Fruit fly (Drosophila melanogaster) whole organism, prepupa: Measurements from ENCODE around the gene Usp12-46.
A peak's percentile ranks its signal among the peaks of the same experiment; 100 is the strongest.

ENCODE experiments used
- CG10669 ChIP-seq: fragments of 200-800 bp; sonication (Bioruptor generic); optimal IDR thresholded peaks from 3 replicates; lab custom pipeline; 2018; ENCODE audit warnings: missing biosample characterization, mild to moderate bottlenecking, missing genetic modification characterization, moderate library complexity
- CG11902 ChIP-seq: fragments of 200-800 bp; sonication (Bioruptor generic); optimal IDR thresholded peaks from 3 replicates; lab custom pipeline; 2016; ENCODE audit warnings: missing biosample characterization, missing genetic modification characterization
- CG15336 ChIP-seq: fragments of 200-800 bp; sonication (Bioruptor generic); IDR thresholded peaks from 2 replicates; pipeline ENCODE4 v1.3.6; 2022; ENCODE audit warnings: missing biosample characterization, missing genetic modification characterization
- CG1621 ChIP-seq: fragments of 200-800 bp; sonication (Bioruptor generic); optimal IDR thresholded peaks from 3 replicates; lab custom pipeline; 2018; ENCODE audit warnings: missing biosample characterization, mild to moderate bottlenecking, missing genetic modification characterization
- CG16779 ChIP-seq: fragments of 200-800 bp; sonication (Bioruptor generic); optimal IDR thresholded peaks from 3 replicates; lab custom pipeline; 2017; ENCODE audit warnings: missing biosample characterization, mild to moderate bottlenecking, missing genetic modification characterization
- CG3032 ChIP-seq: fragments of 200-800 bp; optimal IDR thresholded peaks from 2 replicates; lab custom pipeline; 2019; ENCODE audit warnings: missing biosample characterization, mild to moderate bottlenecking, missing genetic modification characterization, moderate library complexity
- CG31627 ChIP-seq: fragments of 200-800 bp; sonication (Bioruptor generic); optimal IDR thresholded peaks from 3 replicates; lab custom pipeline; 2016; ENCODE audit warnings: missing biosample characterization, missing genetic modification characterization
- CG32006 ChIP-seq: fragments of 200-800 bp; sonication (Bioruptor generic); optimal IDR thresholded peaks from 3 replicates; lab custom pipeline; 2017; ENCODE audit warnings: missing biosample characterization, mild to moderate bottlenecking, missing genetic modification characterization
- CG6276 ChIP-seq: fragments of 200-800 bp; sonication (Bioruptor generic); optimal IDR thresholded peaks from 2 replicates; lab custom pipeline; 2017; ENCODE audit warnings: missing biosample characterization, mild to moderate bottlenecking, missing genetic modification characterization
- CG6808 ChIP-seq: fragments of 200-800 bp; sonication (Bioruptor generic); optimal IDR thresholded peaks from 3 replicates; lab custom pipeline; 2017; ENCODE audit warnings: missing biosample characterization, missing genetic modification characterization, mild to moderate bottlenecking, moderate library complexity, missing genetic modification reagents
- CG6854 ChIP-seq: fragments of 200-800 bp; sonication (Bioruptor generic); optimal IDR thresholded peaks from 2 replicates; lab custom pipeline; 2017; ENCODE audit warnings: missing biosample characterization, mild to moderate bottlenecking, missing genetic modification characterization
- CG7368 ChIP-seq: fragments of 200-800 bp; sonication (Bioruptor generic); optimal IDR thresholded peaks from 3 replicates; lab custom pipeline; 2016; ENCODE audit warnings: missing biosample characterization, missing genetic modification characterization
- CG9139 ChIP-seq: fragments of 200-800 bp; sonication (Bioruptor generic); optimal IDR thresholded peaks from 3 replicates; lab custom pipeline; 2017; ENCODE audit warnings: missing biosample characterization, mild to moderate bottlenecking, missing genetic modification characterization
- Ets21C ChIP-seq: fragments of 200-800 bp; sonication (Bioruptor generic); optimal IDR thresholded peaks from 3 replicates; lab custom pipeline; 2016; ENCODE audit warnings: missing biosample characterization, missing genetic modification characterization
- Hr39 ChIP-seq: fragments of 200-800 bp; sonication (Bioruptor generic); optimal IDR thresholded peaks from 2 replicates; lab custom pipeline; 2016; ENCODE audit warnings: missing biosample characterization, missing genetic modification characterization
- Hr4 ChIP-seq: fragments of 200-800 bp; sonication (Bioruptor generic); optimal IDR thresholded peaks from 3 replicates; lab custom pipeline; 2016; ENCODE audit warnings: missing biosample characterization, missing genetic modification characterization
- Lpt ChIP-seq: fragments of 200-800 bp; sonication (Bioruptor generic); optimal IDR thresholded peaks from 3 replicates; lab custom pipeline; 2016; ENCODE audit warnings: missing biosample characterization, missing genetic modification characterization
- OdsH ChIP-seq: fragments of 200-800 bp; sonication (Bioruptor generic); optimal IDR thresholded peaks from 3 replicates; lab custom pipeline; 2016; ENCODE audit warnings: missing biosample characterization, missing genetic modification characterization
- Sox15 ChIP-seq: fragments of 200-800 bp; sonication (Bioruptor generic); optimal IDR thresholded peaks from 3 replicates; lab custom pipeline; 2016; ENCODE audit warnings: missing biosample characterization, missing genetic modification characterization
- achi ChIP-seq: fragments of 200-800 bp; sonication (Bioruptor generic); optimal IDR thresholded peaks from 3 replicates; lab custom pipeline; 2016; ENCODE audit warnings: missing biosample characterization, missing genetic modification characterization
- acj6 ChIP-seq: fragments of 200-800 bp; sonication (Bioruptor generic); optimal IDR thresholded peaks from 3 replicates; lab custom pipeline; 2016; ENCODE audit warnings: missing biosample characterization, missing genetic modification characterization
- dsx ChIP-seq: fragments of 200-800 bp; optimal IDR thresholded peaks from 3 replicates; lab custom pipeline; 2019; ENCODE audit warnings: missing biosample characterization, mild to moderate bottlenecking, missing genetic modification characterization, moderate library complexity; ENCODE audit not compliant: poor library complexity, severe bottlenecking
- fd85E ChIP-seq: fragments of 200-800 bp; sonication (Bioruptor generic); optimal IDR thresholded peaks from 3 replicates; lab custom pipeline; 2016; ENCODE audit warnings: missing biosample characterization, missing genetic modification characterization
- fkh ChIP-seq: fragments of 200-800 bp; sonication (Bioruptor generic); optimal IDR thresholded peaks from 3 replicates; lab custom pipeline; 2017; ENCODE audit warnings: missing biosample characterization, mild to moderate bottlenecking, missing genetic modification characterization, moderate library complexity
- salr ChIP-seq, 2 experiments: fragments of 200-800 bp; sonication (Bioruptor generic); optimal IDR thresholded peaks; 3 replicates each; lab custom pipeline; 2016 to 2018; ENCODE audit warnings: missing biosample characterization in 2 of 2, missing genetic modification characterization in 2 of 2, mild to moderate bottlenecking in 1 of 2
- svp ChIP-seq: fragments of 200-800 bp; sonication (Bioruptor generic); peaks from one replicate; lab custom pipeline; 2016; ENCODE audit warnings: missing biosample characterization, missing genetic modification characterization
- topi ChIP-seq: fragments of 200-800 bp; sonication (Bioruptor generic); optimal IDR thresholded peaks from 3 replicates; lab custom pipeline; 2016; ENCODE audit warnings: missing biosample characterization, missing genetic modification characterization

Usp12-46 gene

DNA sequence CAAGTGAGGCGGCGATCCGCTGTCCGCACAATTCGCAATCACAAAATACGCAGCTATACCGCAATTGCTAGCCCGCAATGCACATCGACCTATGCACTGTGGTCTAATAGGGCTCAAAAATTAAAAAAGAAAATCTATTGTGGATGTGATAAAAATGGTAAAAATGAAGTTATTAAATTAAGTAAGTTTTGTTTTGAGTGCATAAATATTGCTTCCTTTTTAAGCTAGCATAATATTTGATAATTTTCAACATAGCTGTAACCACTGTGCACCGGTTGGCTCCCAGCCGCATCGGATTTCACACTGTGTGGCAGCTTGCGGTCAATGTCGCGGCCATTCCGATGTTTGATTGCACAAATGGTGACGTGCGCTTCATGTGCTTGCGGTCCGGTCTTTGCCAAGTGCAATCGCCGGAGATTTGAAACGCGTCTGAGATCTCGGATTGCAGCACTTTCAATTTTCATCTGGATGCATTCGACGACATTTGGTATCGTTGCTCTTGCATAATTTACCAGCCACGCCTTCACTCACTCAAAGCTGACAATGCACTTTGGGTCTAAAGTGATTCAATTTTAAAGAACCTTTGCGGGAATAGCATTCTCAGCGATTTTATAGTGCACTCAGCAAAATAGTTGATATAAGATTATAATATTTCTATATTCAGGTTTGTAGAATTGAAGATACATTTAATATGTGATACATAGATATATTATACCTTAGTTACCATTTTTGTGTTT, 65.9 kb downstream of the Usp12-46 start (continued):
- TF ChIP-seq Sox15 (GFP tag; lab: Kevin White, UChicago) (no peak), achi (GFP tag; lab: Kevin White, UChicago) (peak; percentile 25), Hr4 (GFP tag; lab: Kevin White, UChicago) (peak; percentile 57), CG10669 (GFP tag; lab: Kevin White, UChicago) (peak; percentile 44), fd85E (GFP tag; lab: Kevin White, UChicago) (no peak), CG9139 (GFP tag; lab: Kevin White, UChicago) (no peak), CG7368 (GFP tag; lab: Kevin White, UChicago) (no peak), CG15336 (peak; percentile 73), Lpt (GFP tag; lab: Kevin White, UChicago) (no peak), CG3032 (tag; lab: Kevin White, UChicago) (no peak), CG11902 (GFP tag; lab: Kevin White, UChicago) (no peak), fkh (no peak), OdsH (GFP tag; lab: Kevin White, UChicago) (peak; percentile 40), CG1621 (tag; lab: Kevin White, UChicago) (no peak), svp (peak; percentile 75), CG32006 (GFP tag; lab: Kevin White, UChicago) (peak; percentile 52), CG16779 (no peak), acj6 (GFP tag; lab: Kevin White, UChicago) (peak; percentile 25), CG31627 (GFP tag; lab: Kevin White, UChicago) (peak; percentile 7), dsx (GFP tag; lab: Kevin White, UChicago) (no peak), CG6808 (GFP tag; lab: Kevin White, UChicago) (peak; percentile 28), Hr39 (GFP tag; lab: Kevin White, UChicago) (peak; percentile 10), salr (GFP tag; optimal IDR thresholded peaks at IDR 0.05; lab: Kevin White, UChicago) (no peak), Ets21C (GFP tag; lab: Kevin White, UChicago) (peak; percentile 1), topi (peak; percentile 36), CG6854 (GFP tag; lab: Kevin White, UChicago) (no peak)

DNA sequence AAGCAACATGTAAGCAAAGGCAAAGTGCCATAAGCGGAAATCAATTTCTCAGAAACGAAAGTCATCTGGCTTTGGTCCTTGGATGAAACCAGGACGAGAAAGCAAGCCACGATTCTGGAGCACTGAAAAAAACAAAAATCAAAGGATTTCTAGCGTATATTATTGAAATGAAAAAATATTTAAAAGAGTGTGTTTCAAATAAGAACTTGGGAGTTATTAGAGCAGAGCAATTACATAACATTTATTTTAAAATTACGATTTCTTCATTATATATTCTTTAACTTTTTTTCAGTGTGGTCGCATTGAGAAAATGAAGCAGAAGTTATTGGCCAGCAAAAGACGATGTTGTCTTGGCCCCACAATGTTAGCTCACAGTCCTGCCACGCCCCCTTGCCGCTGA, 72.0 kb downstream of the Usp12-46 start:
- TF ChIP-seq svp: peak; percentile 13
- no peak for TF ChIP-seq fkh
- TF ChIP-seq CG6276 (GFP tag; lab: Kevin White, UChicago): no peak
